Worm (Caenorhabditis elegans): ENCODE results near the gene arrd-17.

DNA sequence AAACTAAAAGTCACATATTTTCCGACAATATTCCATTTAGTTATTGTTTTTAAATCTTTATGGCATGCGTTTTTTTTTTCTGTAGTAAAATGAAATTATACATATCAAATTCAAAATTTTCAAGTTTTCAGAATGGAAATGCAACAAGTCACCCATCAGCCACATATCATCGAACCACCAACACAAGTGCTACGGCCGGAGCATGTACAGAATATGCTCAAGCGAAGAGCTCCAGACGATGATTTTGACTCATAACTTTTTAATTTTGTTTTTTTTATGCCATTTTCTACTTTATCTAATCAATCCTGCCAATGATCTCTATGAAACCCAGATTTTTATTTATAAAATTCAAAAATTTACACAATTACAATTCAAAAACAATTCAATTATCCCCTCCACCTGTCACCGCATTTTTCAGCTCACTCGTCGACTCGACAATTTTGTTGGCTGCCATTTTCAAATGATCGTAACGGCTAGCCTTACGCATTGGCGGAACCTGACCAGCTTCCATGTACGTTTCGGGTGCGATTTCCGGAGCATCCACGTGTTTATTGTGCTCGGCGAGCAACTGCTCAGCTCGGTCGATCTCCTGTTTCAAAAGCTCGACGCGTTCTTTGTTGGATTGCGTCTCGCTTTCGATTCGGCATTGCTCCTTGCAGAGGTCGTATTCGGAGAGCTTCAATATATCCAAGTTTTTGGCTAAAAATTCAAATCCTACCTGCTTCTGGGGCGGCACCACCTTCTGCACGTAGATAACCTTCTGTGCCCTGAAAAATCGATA, 4.8 kb downstream of the arrd-17 start:
- TF ChIP-seq fkh-10 (GFP tag; optimal IDR thresholded peaks at IDR 0.05) = no peak
- no peak for TF ChIP-seq nhr-11 (tag; optimal IDR thresholded peaks at IDR 0.05)
- TF ChIP-seq ama-1 (optimal IDR thresholded peaks at IDR 0.05) = peak; percentile 25
- no peak for TF ChIP-seq snpc-4 (tag; optimal IDR thresholded peaks at IDR 0.05)
- no peak for TF ChIP-seq hlh-11 (tag; optimal IDR thresholded peaks at IDR 0.05)
- no peak for TF ChIP-seq F44E2.7 (GFP tag; IDR thresholded peaks at IDR 0.05)
- no peak for TF ChIP-seq mdt-29 (GFP tag; IDR thresholded peaks at IDR 0.05)

Data from whole organism, L4 larva.